Fruit fly (Drosophila melanogaster): ENCODE measurements around the gene sau.

DNA sequence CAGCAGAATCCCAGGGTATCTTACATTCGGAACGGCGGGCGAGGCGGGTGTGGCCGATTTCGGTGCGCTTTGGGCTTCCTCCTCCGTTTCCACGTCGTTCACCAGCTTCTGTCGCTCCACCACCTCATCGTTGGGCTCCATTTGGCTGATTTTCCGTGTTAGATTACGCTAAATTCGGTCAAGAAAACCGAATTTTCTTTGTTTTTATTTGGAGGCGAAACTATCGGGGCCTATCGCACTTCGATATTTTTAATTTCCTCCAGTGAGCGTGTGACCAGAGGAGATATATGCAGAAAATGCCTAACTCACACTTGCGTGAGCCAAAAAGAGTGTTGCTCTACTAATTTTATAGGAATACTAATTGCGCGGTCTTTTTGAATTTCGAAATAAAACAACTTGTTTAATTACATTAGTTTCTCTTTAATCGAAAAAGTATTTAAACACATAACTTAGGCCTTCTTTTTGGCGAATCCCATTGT, 34.0 kb upstream of the sau start, which contains the start of gene CG10874:
- TF ChIP-seq pan (optimal IDR thresholded peaks at IDR 0.05): no peak
- peak; percentile 89 for TF ChIP-seq Dif (GFP tag; optimal IDR thresholded peaks at IDR 0.05; ENCODE audit: partially characterized antibody)

All from whole organism, wandering third instar larva.